Fruit fly (Drosophila melanogaster): ENCODE results near the gene CG14546.

CG14546 gene

DNA sequence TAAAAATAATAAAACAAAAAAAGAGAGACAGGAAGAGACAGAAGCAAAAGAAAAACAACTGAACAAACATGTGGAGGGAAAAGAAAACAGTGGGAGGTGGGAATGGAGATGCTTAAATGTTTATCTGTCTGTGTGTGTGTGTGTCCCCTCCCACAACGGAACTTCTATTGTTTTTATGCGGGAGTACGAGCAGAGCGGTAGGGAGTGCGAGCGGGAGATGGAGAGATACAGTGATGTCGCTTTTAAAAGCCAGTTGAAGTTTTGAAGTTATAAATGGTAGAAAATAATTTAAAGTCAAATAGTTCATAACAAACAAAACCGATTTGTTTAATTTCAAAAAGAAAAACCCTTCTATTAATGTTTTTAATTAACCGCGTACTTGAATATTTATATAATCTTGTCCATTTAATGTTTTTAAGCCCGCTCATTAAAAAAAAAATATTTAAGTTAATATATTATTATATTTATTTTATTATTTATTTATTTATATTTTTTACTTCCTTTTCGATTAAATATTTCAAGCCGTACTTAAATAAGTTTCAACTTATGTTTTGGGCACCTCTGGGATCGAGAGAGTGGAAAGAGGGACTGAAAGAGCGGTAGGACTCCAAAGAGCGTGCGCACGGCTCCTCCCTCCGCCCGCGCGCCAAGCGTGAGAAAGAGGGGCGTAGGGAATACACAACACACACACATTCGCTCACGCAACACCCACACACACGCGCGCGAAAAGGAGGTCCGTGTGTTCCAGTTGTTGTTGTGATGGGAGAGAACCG is 42.0 kb downstream of the CG14546 start (continued):
- TF ChIP-seq salm (tag; optimal IDR thresholded peaks at IDR 0.05) (peak; percentile 37), Sox102F (GFP tag; optimal IDR thresholded peaks at IDR 0.05) (peak; percentile 64), CG2678 (tag; optimal IDR thresholded peaks at IDR 0.05) (peak; percentile 76), CG17361 (GFP tag; IDR thresholded peaks at IDR 0.05) (peak; percentile 79), Max (GFP tag; optimal IDR thresholded peaks at IDR 0.05) (no peak), CG9876 (GFP tag; optimal IDR thresholded peaks at IDR 0.05) (no peak), CG12071 (GFP tag; optimal IDR thresholded peaks at IDR 0.05) (peak; percentile 4), lab (GFP tag; optimal IDR thresholded peaks at IDR 0.05) (peak; percentile 72), Aef1 (GFP tag; IDR thresholded peaks at IDR 0.05) (0 out of 3 replicates have a peak, but pooled peaks have one; percentile 29), esg (GFP tag; conservative IDR thresholded peaks at IDR 0.05) (0 out of 2 replicates have a peak, but pooled peaks have one; percentile 20), phol (tag; optimal IDR thresholded peaks at IDR 0.05) (peak; percentile 68), zf30C (GFP tag; optimal IDR thresholded peaks at IDR 0.05) (no peak), CG31388 (GFP tag; optimal IDR thresholded peaks at IDR 0.05) (no peak), CG9437 (GFP tag; optimal IDR thresholded peaks at IDR 0.05) (peak; percentile 47), Gug (GFP tag; IDR thresholded peaks at IDR 0.05) (no peak; the same call in 3 of the 4 replicates), otp (GFP tag; IDR thresholded peaks at IDR 0.05) (no peak; the same call in 2 of the 3 replicates), CG9727 (GFP tag; optimal IDR thresholded peaks at IDR 0.05) (peak; percentile 58), trem (tag; optimal IDR thresholded peaks at IDR 0.05) (peak; percentile 45), CG14710 (tag; optimal IDR thresholded peaks at IDR 0.05) (peak; percentile 64), Sry-β (GFP tag; optimal IDR thresholded peaks at IDR 0.05) (peak; percentile 87), pros (GFP tag; optimal IDR thresholded peaks at IDR 0.05) (no peak), CG6683 (GFP tag; optimal IDR thresholded peaks at IDR 0.05) (peak; percentile 3), CG3847 (GFP tag; IDR thresholded peaks at IDR 0.05) (no peak), cwo (GFP tag; optimal IDR thresholded peaks at IDR 0.05) (peak; percentile 58), abd-A (tag; optimal IDR thresholded peaks at IDR 0.05) (peak; percentile 74), CG10462 (GFP tag; optimal IDR thresholded peaks at IDR 0.05) (no peak), yki (optimal IDR thresholded peaks at IDR 0.05) (peak; percentile 13), CG13775 (GFP tag; optimal IDR thresholded peaks at IDR 0.05) (peak; percentile 39), D19A (tag; optimal IDR thresholded peaks at IDR 0.05) (peak; percentile 50), bab2 (GFP tag; optimal IDR thresholded peaks at IDR 0.05) (peak; percentile 15), Ptx1 (GFP tag; IDR thresholded peaks at IDR 0.05) (0 out of 2 replicates have a peak, but pooled peaks have one; percentile 29), Chrac-16 (GFP tag; optimal IDR thresholded peaks at IDR 0.05) (no peak), CG9797 (GFP tag; optimal IDR thresholded peaks at IDR 0.05) (no peak), sc (optimal IDR thresholded peaks at IDR 0.05) (no peak), sc (GFP tag; optimal IDR thresholded peaks at IDR 0.05) (peak; percentile 45), HHEX (GFP tag; optimal IDR thresholded peaks at IDR 0.05) (peak; percentile 21), Fer3 (tag; optimal IDR thresholded peaks at IDR 0.05) (peak; percentile 32), row (GFP tag; IDR thresholded peaks at IDR 0.05) (peak; percentile 71), NfI (GFP tag; optimal IDR thresholded peaks at IDR 0.05) (peak; percentile 22), gem (tag; optimal IDR thresholded peaks at IDR 0.05) (peak; percentile 81), Ssrp (tag; optimal IDR thresholded peaks at IDR 0.05) (peak; percentile 55), z (GFP tag; IDR thresholded peaks at IDR 0.05) (no peak), Ada2b (GFP tag; IDR thresholded peaks at IDR 0.05) (0 out of 2 replicates have a peak, but pooled peaks have one; percentile 13), pnt (GFP tag; optimal IDR thresholded peaks at IDR 0.05) (peak; percentile 1), knrl (GFP tag; IDR thresholded peaks at IDR 0.05; ENCODE audit: partially characterized antibody) (no peak), CG1529 (GFP tag; optimal IDR thresholded peaks at IDR 0.05) (no peak), CG4424 (GFP tag; optimal IDR thresholded peaks at IDR 0.05) (peak; percentile 41), CG10654 (GFP tag; optimal IDR thresholded peaks at IDR 0.05) (peak; percentile 31), Antp (GFP tag; optimal IDR thresholded peaks at IDR 0.05) (no peak)

All from whole organism, embryonic.